Fruit fly (Drosophila melanogaster): ENCODE data around the gene Sec24CD.

- TF ChIP-seq CG8478 (optimal IDR thresholded peaks at IDR 0.05) (no peak), CTCF (optimal IDR thresholded peaks at IDR 0.05) (no peak)
Measured at dm6 chr2L:2184129-2184528, 52.5 kb downstream of the Sec24CD start.

Measured in S2 (cell line).